Fruit fly (Drosophila melanogaster) whole organism, pupa: ENCODE measurements around the gene pasi1.
A peak's percentile ranks its signal among the peaks of the same experiment; 100 is the strongest.

Source experiments
- CG10348 ChIP-seq: fragments of 200-800 bp; sonication (Bioruptor generic); IDR thresholded peaks from 2 replicates; pipeline ENCODE4 v1.3.6; 2022; ENCODE audit warnings: missing biosample characterization, missing genetic modification characterization
- CG14655 ChIP-seq: fragments of 200-800 bp; sonication (Bioruptor generic); optimal IDR thresholded peaks from 3 replicates; lab custom pipeline; 2017; ENCODE audit warnings: mild to moderate bottlenecking, missing biosample characterization, missing genetic modification reagents, missing genetic modification characterization
- CG17806 ChIP-seq: fragments of 200-800 bp; sonication (Bioruptor generic); optimal IDR thresholded peaks from 2 replicates; lab custom pipeline; 2018; ENCODE audit warnings: missing biosample characterization, mild to moderate bottlenecking, missing genetic modification characterization, moderate library complexity
- CG34367 ChIP-seq: fragments of 200-800 bp; sonication (Bioruptor generic); optimal IDR thresholded peaks from 2 replicates; lab custom pipeline; 2018; ENCODE audit warnings: missing biosample characterization, mild to moderate bottlenecking, missing genetic modification characterization
- CG8159 ChIP-seq: fragments of 200-800 bp; sonication (Bioruptor generic); optimal IDR thresholded peaks from 3 replicates; lab custom pipeline; 2018; ENCODE audit warnings: missing biosample characterization, mild to moderate bottlenecking, missing genetic modification characterization, moderate library complexity
- CG9948 ChIP-seq: fragments of 200-800 bp; sonication (Bioruptor generic); optimal IDR thresholded peaks from 2 replicates; lab custom pipeline; 2018; ENCODE audit warnings: missing biosample characterization, mild to moderate bottlenecking, missing genetic modification characterization, moderate library complexity
- D1 ChIP-seq: fragments of 200-800 bp; sonication (Bioruptor generic); optimal IDR thresholded peaks from 2 replicates; lab custom pipeline; 2018; ENCODE audit warnings: missing biosample characterization, mild to moderate bottlenecking, missing genetic modification characterization, moderate library complexity
- EcR ChIP-seq: fragments of 200-800 bp; sonication (Bioruptor generic); optimal IDR thresholded peaks from 3 replicates; lab custom pipeline; 2019; ENCODE audit warnings: missing biosample characterization, missing genetic modification characterization, mild to moderate bottlenecking, moderate library complexity, missing genetic modification reagents
- Ets98B ChIP-seq: fragments of 200-800 bp; sonication (Bioruptor generic); IDR thresholded peaks from 2 replicates; pipeline ENCODE4 v1.3.6; 2022; ENCODE audit warnings: missing biosample characterization, missing genetic modification characterization
- Pif1B ChIP-seq: fragments of 200-800 bp; sonication (Bioruptor generic); optimal IDR thresholded peaks from 3 replicates; lab custom pipeline; 2016; ENCODE audit warnings: missing biosample characterization, missing genetic modification characterization
- Snoo ChIP-seq: fragments of 200-800 bp; sonication (Bioruptor generic); optimal IDR thresholded peaks from 3 replicates; lab custom pipeline; 2017; ENCODE audit warnings: missing biosample characterization, mild to moderate bottlenecking, missing genetic modification characterization, inconsistent platforms
- fd96Ca ChIP-seq: fragments of 200-800 bp; sonication (Bioruptor generic); IDR thresholded peaks from 3 replicates; pipeline ENCODE4 v1.3.6; 2022; ENCODE audit warnings: missing biosample characterization, missing genetic modification characterization
- gl ChIP-seq: fragments of 200-800 bp; sonication (Bioruptor generic); optimal IDR thresholded peaks from 2 replicates; lab custom pipeline; 2018; ENCODE audit warnings: missing biosample characterization, mild to moderate bottlenecking, missing genetic modification characterization

- no peak for TF ChIP-seq D1
- TF ChIP-seq Snoo (tag; lab: Kevin White, UChicago) = no peak
- no peak for TF ChIP-seq CG34367 (tag; lab: Kevin White, UChicago)
- peak; percentile 88 for TF ChIP-seq Ets98B (GFP tag; lab: Robert Waterston, UW)
- TF ChIP-seq CG14655 (GFP tag; lab: Kevin White, UChicago) = peak; percentile 52
- TF ChIP-seq gl (tag; lab: Kevin White, UChicago) = no peak
- TF ChIP-seq EcR (GFP tag; lab: Kevin White, UChicago) = no peak
- peak; percentile 77 for TF ChIP-seq CG17806 (tag; lab: Kevin White, UChicago)
- TF ChIP-seq fd96Ca (GFP tag; lab: Robert Waterston, UW) = peak; percentile 83; the same call in 2 of the 3 replicates
- TF ChIP-seq Pif1B (GFP tag; lab: Kevin White, UChicago) = peak; percentile 54
- TF ChIP-seq CG10348 = 0 out of 2 replicates have a peak, but pooled peaks have one; percentile 49
- TF ChIP-seq CG8159 (tag; lab: Kevin White, UChicago) = peak; percentile 50
- TF ChIP-seq CG9948 (tag; lab: Kevin White, UChicago) = peak; percentile 19
Measured at dm6 chr3R:17781371-17781770, 13.5 kb upstream of the pasi1 start.
